Worm (Caenorhabditis elegans) whole organism, midembryonic: ENCODE results near the gene flap-1.

Experiments
- T22C8.4 ChIP-seq: fragments of 200-800 bp; sonication (Bioruptor generic); IDR thresholded peaks from 2 replicates; pipeline ENCODE4 v1.3.6; 2022; ENCODE audit warnings: missing genetic modification characterization, missing compliant biosample characterization
- med-1 ChIP-seq: sonication (generic microtip); optimal IDR thresholded peaks from 2 replicates; lab custom pipeline; 2017; ENCODE audit warnings: missing genetic modification characterization, mild to moderate bottlenecking, missing compliant biosample characterization, antibody characterized with exemption, missing genetic modification reagents; ENCODE audit not compliant: insufficient read depth
- ref-1 ChIP-seq: fragments of 200-800 bp; sonication (Bioruptor generic); conservative IDR thresholded peaks from 2 replicates; pipeline ENCODE4 v1.3.6; 2022; ENCODE audit warnings: missing genetic modification reagents, missing genetic modification characterization, missing compliant biosample characterization
- tab-1 ChIP-seq: fragments of 200-800 bp; sonication (Bioruptor generic); IDR thresholded peaks from 2 replicates; pipeline ENCODE4 v1.3.6; 2022; ENCODE audit warnings: missing genetic modification characterization, missing compliant biosample characterization
- ztf-23 ChIP-seq: fragments of 200-800 bp; sonication (Bioruptor generic); IDR thresholded peaks from 2 replicates; pipeline ENCODE4 v1.3.6; 2022; ENCODE audit warnings: missing genetic modification reagents, missing genetic modification characterization, missing compliant biosample characterization
- ztf-29 ChIP-seq: fragments of 200-800 bp; sonication (Bioruptor generic); IDR thresholded peaks from 2 replicates; pipeline ENCODE4 v1.3.6; 2022; ENCODE audit warnings: missing genetic modification reagents, missing genetic modification characterization, missing compliant biosample characterization

- TF ChIP-seq ref-1 (GFP tag; lab: Robert Waterston, UW) = no peak
- no peak for TF ChIP-seq med-1 (GFP tag; lab: Kevin White, UChicago)
- no peak for TF ChIP-seq T22C8.4 (GFP tag; lab: Robert Waterston, UW)
- no peak for TF ChIP-seq ztf-23 (GFP tag; lab: Robert Waterston, UW)
- no peak for TF ChIP-seq ztf-29 (GFP tag; lab: Robert Waterston, UW)
- no peak for TF ChIP-seq tab-1 (GFP tag; lab: Robert Waterston, UW)
These were observed 41.2 kb upstream of the flap-1 start for ce11 chrIII:6969781-6970342.
